Fruit fly (Drosophila melanogaster) S2 (cell line): Measurements from ENCODE around the gene CG9630.

Experiments
- CG8478 ChIP-seq: fragments of >200 bp; optimal IDR thresholded peaks from 2 replicates; lab custom pipeline; 2018
- CTCF ChIP-seq, 2 experiments: fragments of >200 bp; optimal IDR thresholded peaks; 2 replicates each; lab custom pipeline; 2018

CG9630 gene

DNA sequence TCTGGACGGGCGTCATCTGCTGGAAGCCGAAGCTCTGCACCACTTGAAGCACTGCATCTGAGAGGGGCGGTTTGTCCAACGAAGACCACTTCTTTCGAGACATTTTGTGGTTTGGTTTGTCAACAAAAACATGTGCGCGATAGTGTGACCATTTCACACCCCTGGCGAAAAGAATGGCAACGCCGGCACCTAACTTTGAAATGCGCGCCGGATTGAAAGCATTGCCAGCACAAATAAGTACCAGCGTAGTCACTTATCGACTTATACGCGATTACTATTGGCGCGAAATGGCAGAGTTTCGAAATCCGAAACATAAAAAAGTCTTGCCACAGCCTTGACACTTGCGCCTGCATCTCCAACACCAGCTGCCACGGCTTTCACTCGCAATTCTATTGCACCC is at the start of gene CG9630:
Gene CG9630 (minus strand): TSS at position 157 of the 400 bp plus-strand sequence.
- TF ChIP-seq CG8478 (no peak), CTCF (optimal IDR thresholded peaks at IDR 0.05; lab: Kevin White, UChicago) (peak; percentile 38 to 55)

DNA sequence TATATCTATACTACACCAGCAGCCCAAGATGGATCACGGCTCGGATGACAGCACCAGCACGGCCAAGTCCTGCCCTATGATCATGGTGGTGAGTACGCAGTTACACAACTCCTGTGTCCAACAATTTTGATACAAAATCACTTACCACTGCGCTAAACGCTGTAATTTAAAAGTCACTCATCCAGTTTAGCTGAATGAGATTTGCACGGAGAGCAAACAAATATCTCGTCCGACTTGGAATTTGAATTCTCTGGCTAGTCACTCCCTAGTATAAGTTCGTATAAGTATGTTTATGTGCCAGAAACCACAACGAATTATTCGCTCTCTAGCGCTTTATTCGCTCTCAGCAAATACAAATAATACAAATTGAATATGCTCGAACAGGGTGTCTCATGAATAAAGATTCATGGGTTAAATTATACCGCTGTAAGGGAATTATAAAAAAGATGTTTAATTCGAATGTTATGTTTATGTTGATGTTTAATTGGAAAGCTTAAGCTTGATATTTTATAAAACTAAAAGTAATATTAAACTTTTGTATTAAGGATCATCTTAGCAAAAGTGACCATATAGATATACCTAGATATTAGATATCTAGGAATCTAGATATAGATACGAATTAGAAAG is 48.1 kb upstream of the CG9630 start:
- no peak for TF ChIP-seq CG8478
- TF ChIP-seq CTCF (optimal IDR thresholded peaks at IDR 0.05; lab: Kevin White, UChicago): no peak

dm6 chr3R:8317215-8317614 is 47.5 kb upstream of the CG9630 start, which contains the start of gene Ctr1B:
Gene Ctr1B, plus strand, starts transcription at chr3R:8317612.
- TF ChIP-seq CTCF (optimal IDR thresholded peaks at IDR 0.05; lab: Kevin White, UChicago): no peak
- TF ChIP-seq CG8478: no peak

dm6 chr3R:8316344-8317105 is 46.8 kb upstream of the CG9630 start, which contains the start of gene Coq2:
Gene Coq2, minus strand, starts transcription at chr3R:8316543.
- TF ChIP-seq CTCF (optimal IDR thresholded peaks at IDR 0.05; lab: Kevin White, UChicago) (peak; percentile 48 to 60), CG8478 (no peak)

DNA sequence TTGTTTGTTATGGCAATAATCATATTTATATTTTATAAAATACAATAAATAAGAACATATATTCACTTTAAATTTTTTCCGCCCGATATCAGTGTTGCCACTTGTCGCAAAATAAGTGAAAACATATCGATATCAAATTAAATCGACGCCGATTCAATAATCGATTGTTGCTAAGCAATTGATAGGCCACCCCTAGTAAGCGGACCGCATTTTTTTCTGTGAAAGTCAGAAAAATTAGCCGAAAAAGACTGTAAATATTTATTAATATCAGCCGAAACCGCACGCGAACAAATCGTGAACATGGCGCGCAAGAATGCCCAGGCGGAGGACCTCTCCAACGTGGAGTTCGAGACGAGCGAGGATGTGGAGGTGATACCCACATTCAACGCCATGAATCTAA is 43.3 kb upstream of the CG9630 start, which contains the start of gene CG7483:
Gene CG7483 (plus strand): TSS at position 171 of the 400 bp plus-strand sequence.
- TF ChIP-seq CG8478: no peak
- no peak for TF ChIP-seq CTCF (optimal IDR thresholded peaks at IDR 0.05; lab: Kevin White, UChicago)

- TF ChIP-seq CTCF (optimal IDR thresholded peaks at IDR 0.05; lab: Kevin White, UChicago) (no peak), CG8478 (no peak)
Observed at dm6 chr3R:8312037-8312436, 42.3 kb upstream of the CG9630 start, which contains the start of the genes CG11694 and CG11698. Gene CG11694, minus strand, starts transcription at chr3R:8312137. Gene CG11698, plus strand, starts transcription at chr3R:8312188.

DNA sequence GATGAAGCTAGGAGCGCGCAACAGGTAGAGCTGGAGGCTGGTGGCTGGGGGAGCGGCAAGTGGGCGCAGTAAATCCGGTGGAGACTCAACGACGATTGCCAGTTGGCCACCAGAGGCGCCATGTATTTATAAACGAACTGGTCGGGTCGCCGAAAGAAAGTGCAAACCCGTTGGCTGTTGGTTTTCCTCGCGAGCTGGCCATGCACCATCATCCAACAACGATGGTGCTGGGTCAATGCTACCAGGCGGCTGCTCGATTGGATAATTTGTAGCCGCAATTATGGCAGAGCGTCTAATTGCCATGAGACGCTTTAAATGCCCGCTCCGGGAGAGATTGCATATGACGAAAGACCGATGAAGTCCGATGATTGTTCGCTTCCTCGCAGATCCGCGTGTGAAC is 41.0 kb upstream of the CG9630 start, which contains the start of gene CG11693:
Gene CG11693 (minus strand): TSS at position 101 of the 400 bp plus-strand sequence.
- TF ChIP-seq CG8478 (no peak), CTCF (optimal IDR thresholded peaks at IDR 0.05; lab: Kevin White, UChicago) (no peak)

DNA sequence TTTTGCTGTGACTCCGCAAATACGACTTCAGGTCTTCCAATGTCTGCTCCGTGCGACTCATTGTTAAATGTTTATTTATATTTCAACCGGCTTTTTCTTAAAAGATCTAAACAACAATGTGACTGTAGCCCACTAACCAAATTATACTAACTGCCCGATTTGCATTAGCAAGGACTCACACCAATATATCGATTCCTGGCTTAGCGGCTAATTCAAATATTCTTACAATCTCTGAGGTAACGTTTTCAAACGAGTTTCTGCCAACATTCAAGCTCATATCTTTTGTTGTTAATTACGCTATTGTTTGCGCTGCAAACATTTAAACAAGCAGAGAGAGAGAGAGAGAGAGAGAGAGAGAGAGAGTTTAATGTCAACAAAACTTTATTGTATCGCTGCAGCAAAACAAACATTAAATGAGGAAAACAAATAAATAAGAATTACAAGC is 38.8 kb upstream of the CG9630 start, which contains the start of gene tex:
Gene tex (minus strand): TSS at position 131 of the 445 bp plus-strand sequence.
- TF ChIP-seq CTCF (optimal IDR thresholded peaks at IDR 0.05; lab: Kevin White, UChicago) (no peak), CG8478 (no peak)

dm6 chr3R:8307283-8307682 is 37.6 kb upstream of the CG9630 start:
- TF ChIP-seq CG8478: no peak
- TF ChIP-seq CTCF (optimal IDR thresholded peaks at IDR 0.05; lab: Kevin White, UChicago): no peak

DNA sequence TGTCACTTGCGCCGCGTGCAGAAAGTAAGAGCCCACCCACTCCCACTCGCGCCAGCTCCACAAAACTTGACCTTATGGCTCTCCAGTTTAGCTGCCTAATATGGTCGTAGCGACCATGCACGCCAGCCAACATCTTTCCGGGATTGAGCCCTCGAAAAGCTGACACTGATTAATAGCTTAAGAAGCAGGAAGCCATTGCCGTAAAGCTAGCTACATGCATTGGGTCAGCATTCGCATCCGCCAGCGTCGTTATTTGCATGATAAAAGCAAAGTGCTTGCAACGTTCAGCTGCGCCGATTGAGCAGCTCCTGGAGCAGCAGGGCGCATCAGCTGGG is 37.2 kb upstream of the CG9630 start:
- TF ChIP-seq CG8478 (no peak), CTCF (optimal IDR thresholded peaks at IDR 0.05; lab: Kevin White, UChicago) (no peak)

- TF ChIP-seq CG8478 (no peak), CTCF (optimal IDR thresholded peaks at IDR 0.05; lab: Kevin White, UChicago) (peak; percentile 20 to 50)
Observed at dm6 chr3R:8306188-8306926, 36.7 kb upstream of the CG9630 start.

- TF ChIP-seq CTCF (optimal IDR thresholded peaks at IDR 0.05; lab: Kevin White, UChicago): peak; percentile 34 to 63
- TF ChIP-seq CG8478: no peak
Observed at dm6 chr3R:8305110-8305509, 35.4 kb upstream of the CG9630 start, which contains the start of gene Sgt1. Gene Sgt1, minus strand, starts transcription at chr3R:8305274.

DNA sequence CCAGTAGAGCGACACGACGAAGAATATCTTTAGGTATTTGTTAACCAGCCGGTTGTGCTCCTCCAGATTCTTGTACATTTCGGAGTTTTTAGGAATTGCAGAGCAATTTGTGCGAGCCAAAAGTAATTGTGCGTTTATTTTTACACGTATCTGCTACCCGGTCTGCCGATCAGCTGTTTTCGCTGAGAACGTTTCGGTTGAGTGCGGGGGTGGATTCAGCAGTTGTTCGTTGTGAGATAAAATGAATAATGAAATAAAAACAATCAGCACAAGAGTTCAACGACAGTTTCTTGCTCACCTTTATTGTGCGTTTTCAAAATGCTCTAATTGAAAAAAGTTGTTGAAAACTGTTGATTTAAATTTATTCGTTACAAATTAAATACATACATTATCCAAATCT is 34.2 kb upstream of the CG9630 start, which contains the start of gene nac:
Gene nac (minus strand): TSS at position 176 of the 400 bp plus-strand sequence.
- no peak for TF ChIP-seq CG8478
- TF ChIP-seq CTCF (optimal IDR thresholded peaks at IDR 0.05; lab: Kevin White, UChicago): no peak

dm6 chr3R:8300928-8301752 is 31.4 kb upstream of the CG9630 start, which contains the start of the genes CG9626 and mRpL1:
Gene CG9626, minus strand, starts transcription at chr3R:8300978.
Gene mRpL1, plus strand, starts transcription at chr3R:8301440.
- TF ChIP-seq CTCF (optimal IDR thresholded peaks at IDR 0.05; lab: Kevin White, UChicago): peak; percentile 70 to 78
- no peak for TF ChIP-seq CG8478
